Worm (Caenorhabditis elegans): ENCODE measurements around the gene C44C10.15.

DNA sequence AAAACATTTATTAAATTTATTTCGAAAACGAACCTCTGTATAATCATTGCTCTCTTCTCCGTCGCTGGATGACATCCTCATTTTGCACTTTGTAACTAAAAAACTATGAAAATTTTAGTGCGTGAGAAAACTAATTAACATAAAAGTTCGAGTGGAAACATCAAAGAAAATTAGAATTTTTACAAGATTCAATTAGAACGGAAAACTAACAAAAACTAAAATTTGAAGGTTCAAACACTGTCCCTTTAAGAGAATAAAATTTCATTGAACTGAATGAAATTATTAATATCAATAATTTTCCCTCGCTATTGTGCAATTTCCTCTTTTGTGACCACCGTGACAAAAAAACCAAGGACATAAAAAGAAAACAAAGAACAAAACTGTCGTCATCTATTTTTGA lies 36.9 kb upstream of the C44C10.15 start, which contains the start of gene D1053.3:
- TF ChIP-seq ceh-6 (GFP tag; optimal IDR thresholded peaks at IDR 0.05) (no peak), dve-1 (tag; optimal IDR thresholded peaks at IDR 0.05) (no peak), pqm-1 (tag; optimal IDR thresholded peaks at IDR 0.05) (no peak), che-1 (tag; optimal IDR thresholded peaks at IDR 0.05) (no peak), ttx-3 (tag; optimal IDR thresholded peaks at IDR 0.05) (no peak), fkh-10 (GFP tag; optimal IDR thresholded peaks at IDR 0.05) (no peak), lin-11 (tag; optimal IDR thresholded peaks at IDR 0.05) (no peak), hlh-6 (tag; optimal IDR thresholded peaks at IDR 0.05) (no peak)

Measured in whole organism, late embryonic.